Fruit fly (Drosophila melanogaster): ENCODE data around the gene CG33286.

Gene CG33286

dm6 chr3L:20974600-20974999 is at the start of gene CG33286:
Gene CG33286, minus strand, starts transcription at chr3L:20974700.
- TF ChIP-seq bab1 (GFP tag; optimal IDR thresholded peaks at IDR 0.05) (no peak), CG33017 (tag; optimal IDR thresholded peaks at IDR 0.05) (no peak), CG11617 (GFP tag; optimal IDR thresholded peaks at IDR 0.05) (no peak), CG1620 (GFP tag; optimal IDR thresholded peaks at IDR 0.05) (no peak)

- no peak for TF ChIP-seq cic (GFP tag; optimal IDR thresholded peaks at IDR 0.05)
- no peak for TF ChIP-seq toe (GFP tag; optimal IDR thresholded peaks at IDR 0.05)
- TF ChIP-seq Hr96 (GFP tag; optimal IDR thresholded peaks at IDR 0.05) = no peak
- no peak for TF ChIP-seq CG11617 (GFP tag; optimal IDR thresholded peaks at IDR 0.05)
- no peak for TF ChIP-seq CG1620 (GFP tag; optimal IDR thresholded peaks at IDR 0.05)
- no peak for TF ChIP-seq cnc (optimal IDR thresholded peaks at IDR 0.05)
Measured at dm6 chr3L:21023795-21024194, 49.3 kb upstream of the CG33286 start.

dm6 chr3L:21023364-21023763 is 48.9 kb upstream of the CG33286 start:
- TF ChIP-seq Mnt (GFP tag; optimal IDR thresholded peaks at IDR 0.05) (peak; percentile 28), tj (GFP tag; optimal IDR thresholded peaks at IDR 0.05) (peak; percentile 34), Hr96 (GFP tag; optimal IDR thresholded peaks at IDR 0.05) (no peak), ovo (GFP tag; optimal IDR thresholded peaks at IDR 0.05) (no peak), cnc (optimal IDR thresholded peaks at IDR 0.05) (no peak)

dm6 chr3L:21014516-21014945 is 40.0 kb upstream of the CG33286 start:
- TF ChIP-seq Hr96 (GFP tag; optimal IDR thresholded peaks at IDR 0.05) (no peak), CG33017 (tag; optimal IDR thresholded peaks at IDR 0.05) (no peak), pad (GFP tag; optimal IDR thresholded peaks at IDR 0.05) (peak; percentile 4)

dm6 chr3L:21013465-21013864 is 39.0 kb upstream of the CG33286 start:
- TF ChIP-seq kay (GFP tag; ENCODE audit: borderline replicate concordance) (no peak), pad (GFP tag; optimal IDR thresholded peaks at IDR 0.05) (no peak), CG1620 (GFP tag; optimal IDR thresholded peaks at IDR 0.05) (no peak), ovo (GFP tag; optimal IDR thresholded peaks at IDR 0.05) (no peak), CG12768 (GFP tag; optimal IDR thresholded peaks at IDR 0.05) (no peak), CG14711 (tag; optimal IDR thresholded peaks at IDR 0.05) (no peak), Hr96 (GFP tag; optimal IDR thresholded peaks at IDR 0.05) (no peak)

dm6 chr3L:21011689-21012088 is 37.2 kb upstream of the CG33286 start:
- TF ChIP-seq kay (GFP tag; ENCODE audit: borderline replicate concordance) (peak; percentile 97), cic (GFP tag; optimal IDR thresholded peaks at IDR 0.05) (peak; percentile 52), ovo (GFP tag; optimal IDR thresholded peaks at IDR 0.05) (no peak)

- no peak for TF ChIP-seq toe (GFP tag; optimal IDR thresholded peaks at IDR 0.05)
- TF ChIP-seq bab1 (GFP tag; optimal IDR thresholded peaks at IDR 0.05) = no peak
- peak; percentile 0 for TF ChIP-seq cic (GFP tag; optimal IDR thresholded peaks at IDR 0.05)
- no peak for TF ChIP-seq CG12768 (GFP tag; optimal IDR thresholded peaks at IDR 0.05)
- TF ChIP-seq CG11617 (GFP tag; optimal IDR thresholded peaks at IDR 0.05) = no peak
- TF ChIP-seq Hr96 (GFP tag; optimal IDR thresholded peaks at IDR 0.05) = no peak
- no peak for TF ChIP-seq kay (GFP tag; ENCODE audit: borderline replicate concordance)
- TF ChIP-seq pad (GFP tag; optimal IDR thresholded peaks at IDR 0.05) = peak; percentile 30
- no peak for TF ChIP-seq cnc (optimal IDR thresholded peaks at IDR 0.05)
- TF ChIP-seq CG33017 (tag; optimal IDR thresholded peaks at IDR 0.05) = no peak
- TF ChIP-seq CG7101 (tag; optimal IDR thresholded peaks at IDR 0.05) = no peak
- TF ChIP-seq CG14711 (tag; optimal IDR thresholded peaks at IDR 0.05) = peak; percentile 32
- no peak for TF ChIP-seq Clk (GFP tag; optimal IDR thresholded peaks at IDR 0.05)
- TF ChIP-seq ovo (GFP tag; optimal IDR thresholded peaks at IDR 0.05) = no peak
- TF ChIP-seq tj (GFP tag; optimal IDR thresholded peaks at IDR 0.05) = peak; percentile 31
- TF ChIP-seq CG7045 (GFP tag; optimal IDR thresholded peaks at IDR 0.05) = peak; percentile 10
- peak; percentile 13 for TF ChIP-seq Crg-1 (GFP tag; optimal IDR thresholded peaks at IDR 0.05)
- no peak for TF ChIP-seq CG5204 (GFP tag; optimal IDR thresholded peaks at IDR 0.05)
- TF ChIP-seq CG1620 (GFP tag; optimal IDR thresholded peaks at IDR 0.05) = no peak
- no peak for TF ChIP-seq Mnt (GFP tag; optimal IDR thresholded peaks at IDR 0.05)
Measured at dm6 chr3L:21010846-21011607, 36.5 kb upstream of the CG33286 start.

Data from whole organism, adult.